Worm (Caenorhabditis elegans) whole organism, young adult: ENCODE results near the gene F10E9.3.

ENCODE experiments used
- B0019.2 ChIP-seq: fragments of 200-800 bp; sonication (Bioruptor generic); conservative IDR thresholded peaks from 2 replicates; pipeline ENCODE4 v1.3.6; 2022; ENCODE audit warnings: missing genetic modification reagents, missing genetic modification characterization, missing compliant biosample characterization
- B0336.3 ChIP-seq: fragments of 200-800 bp; sonication (Bioruptor generic); IDR thresholded peaks from 2 replicates; pipeline ENCODE4 v1.3.6; 2022; ENCODE audit warnings: missing genetic modification characterization, missing compliant biosample characterization
- D2030.7 ChIP-seq: fragments of 200-800 bp; sonication (Bioruptor generic); IDR thresholded peaks from 2 replicates; pipeline ENCODE4 v1.3.6; 2022; ENCODE audit warnings: missing genetic modification reagents, missing genetic modification characterization, missing compliant biosample characterization
- F22D6.2 ChIP-seq: sonication (generic microtip); optimal IDR thresholded peaks from 2 replicates; lab custom pipeline; 2016; ENCODE audit warnings: mild to moderate bottlenecking, missing genetic modification characterization, missing compliant biosample characterization
- F33H1.4 ChIP-seq: fragments of 200-800 bp; sonication (Bioruptor generic); IDR thresholded peaks from 2 replicates; pipeline ENCODE4 v1.3.6; 2022; ENCODE audit warnings: missing genetic modification reagents, missing genetic modification characterization, missing compliant biosample characterization
- F57C9.4 ChIP-seq: sonication (generic microtip); optimal IDR thresholded peaks from 2 replicates; lab custom pipeline; 2017; ENCODE audit warnings: mild to moderate bottlenecking, missing genetic modification characterization, missing compliant biosample characterization
- T26A5.8 ChIP-seq: sonication (generic microtip); optimal IDR thresholded peaks from 2 replicates; lab custom pipeline; 2016; ENCODE audit warnings: missing genetic modification characterization, missing compliant biosample characterization
- Y53F4B.3 ChIP-seq: fragments of 200-800 bp; sonication (Bioruptor generic); IDR thresholded peaks from 2 replicates; pipeline ENCODE4 v1.3.6; 2022; ENCODE audit warnings: missing genetic modification reagents, missing genetic modification characterization, missing compliant biosample characterization
- atf-7 ChIP-seq: sonication (generic microtip); optimal IDR thresholded peaks from 2 replicates; lab custom pipeline; 2017; ENCODE audit warnings: mild to moderate bottlenecking, missing genetic modification characterization, missing compliant biosample characterization
- attf-5 ChIP-seq: fragments of 200-800 bp; sonication (Bioruptor generic); optimal IDR thresholded peaks from 2 replicates; lab custom pipeline; 2018; ENCODE audit warnings: mild to moderate bottlenecking, missing genetic modification characterization, missing compliant biosample characterization
- bed-2 ChIP-seq: fragments of 200-800 bp; sonication (Bioruptor generic); IDR thresholded peaks from 2 replicates; pipeline ENCODE4 v1.3.6; 2022; ENCODE audit warnings: missing genetic modification reagents, missing genetic modification characterization, missing compliant biosample characterization
- ceh-27 ChIP-seq: fragments of 200-800 bp; sonication (Bioruptor generic); optimal IDR thresholded peaks from 2 replicates; lab custom pipeline; 2018; ENCODE audit warnings: mild to moderate bottlenecking, missing genetic modification characterization, moderate library complexity, missing compliant biosample characterization
- ceh-40 ChIP-seq: fragments of 200-800 bp; sonication (Bioruptor generic); IDR thresholded peaks from 2 replicates; pipeline ENCODE4 v1.3.6; 2022; ENCODE audit warnings: missing genetic modification characterization, missing compliant biosample characterization
- ceh-91 ChIP-seq: fragments of 200-800 bp; sonication (Bioruptor generic); IDR thresholded peaks from 2 replicates; pipeline ENCODE4 v1.3.6; 2022; ENCODE audit warnings: missing genetic modification reagents, missing genetic modification characterization, missing compliant biosample characterization
- dox-1 ChIP-seq: fragments of 200-800 bp; sonication (Bioruptor generic); IDR thresholded peaks from 2 replicates; pipeline ENCODE4 v1.3.6; 2022; ENCODE audit warnings: missing genetic modification reagents, missing genetic modification characterization, missing compliant biosample characterization
- dpl-1 ChIP-seq: fragments of 150-350 bp; optimal IDR thresholded peaks from 2 replicates; lab custom pipeline; 2014; ENCODE audit warnings: missing biosample characterization, missing genetic modification reagents, missing genetic modification characterization
- efl-1 ChIP-seq: fragments of 150-350 bp; optimal IDR thresholded peaks from 2 replicates; lab custom pipeline; 2014; ENCODE audit warnings: missing biosample characterization, missing genetic modification reagents, missing genetic modification characterization
- egl-18 ChIP-seq: fragments of 200-800 bp; sonication (Bioruptor generic); IDR thresholded peaks from 2 replicates; pipeline ENCODE4 v1.3.6; 2022; ENCODE audit warnings: missing genetic modification reagents, missing genetic modification characterization, missing compliant biosample characterization
- ets-4 ChIP-seq: fragments of 200-800 bp; sonication (Bioruptor generic); optimal IDR thresholded peaks from 2 replicates; lab custom pipeline; 2018; ENCODE audit warnings: mild to moderate bottlenecking, missing genetic modification characterization, missing compliant biosample characterization
- hmg-1.2 ChIP-seq: fragments of 200-800 bp; sonication (Bioruptor generic); IDR thresholded peaks from 2 replicates; pipeline ENCODE4 v1.3.6; 2022; ENCODE audit warnings: missing genetic modification reagents, missing genetic modification characterization, missing compliant biosample characterization
- hrde-1 ChIP-seq: sonication (generic microtip); optimal IDR thresholded peaks from 2 replicates; lab custom pipeline; 2016; ENCODE audit warnings: missing genetic modification characterization, mild to moderate bottlenecking, missing compliant biosample characterization, moderate library complexity, missing genotype, missing genetic modification reagents, borderline replicate concordance
- hsf-1 ChIP-seq: fragments of 200-800 bp; sonication (Bioruptor generic); IDR thresholded peaks from 2 replicates; pipeline ENCODE4 v1.3.6; 2022; ENCODE audit warnings: missing genetic modification reagents, missing genetic modification characterization, missing compliant biosample characterization
- lin-26 ChIP-seq: fragments of 200-800 bp; sonication (Bioruptor generic); IDR thresholded peaks from 2 replicates; pipeline ENCODE4 v1.3.6; 2022; ENCODE audit warnings: missing genetic modification reagents, missing genetic modification characterization, missing compliant biosample characterization
- lin-35 ChIP-seq, 3 experiments: fragments of 150-350 bp in 2 of 3; sonication (generic microtip) in 1 of 3; optimal IDR thresholded peaks; 2 replicates each; lab custom pipeline; 2014 to 2018; ENCODE audit warnings: missing biosample characterization in 3 of 3, missing genetic modification characterization in 3 of 3, missing genetic modification reagents in 3 of 3
- lin-40 ChIP-seq: sonication (generic microtip); optimal IDR thresholded peaks from 2 replicates; lab custom pipeline; 2016; ENCODE audit warnings: missing genetic modification characterization, mild to moderate bottlenecking, missing compliant biosample characterization, missing genotype, missing genetic modification reagents
- lin-54 ChIP-seq: fragments of 200-800 bp; sonication (Bioruptor generic); optimal IDR thresholded peaks from 2 replicates; lab custom pipeline; 2018; ENCODE audit warnings: mild to moderate bottlenecking, missing genetic modification characterization, missing compliant biosample characterization
- lsl-1 ChIP-seq: fragments of 200-800 bp; sonication (Bioruptor generic); optimal IDR thresholded peaks from 2 replicates; lab custom pipeline; 2018; ENCODE audit warnings: mild to moderate bottlenecking, missing genetic modification characterization, moderate library complexity, missing compliant biosample characterization
- madf-6 ChIP-seq: fragments of 200-800 bp; sonication (Bioruptor generic); IDR thresholded peaks from 2 replicates; pipeline ENCODE4 v1.3.6; 2022; ENCODE audit warnings: missing genetic modification reagents, missing genetic modification characterization, missing compliant biosample characterization
- madf-8 ChIP-seq: fragments of 200-800 bp; sonication (Bioruptor generic); conservative IDR thresholded peaks from 2 replicates; pipeline ENCODE4 v1.3.6; 2022; ENCODE audit warnings: missing genetic modification reagents, missing genetic modification characterization, missing compliant biosample characterization
- mes-4 ChIP-seq: sonication (generic microtip); optimal IDR thresholded peaks from 2 replicates; lab custom pipeline; 2016; ENCODE audit warnings: missing genotype, missing genetic modification characterization, missing compliant biosample characterization
- nfya-1 ChIP-seq: sonication (generic microtip); optimal IDR thresholded peaks from 2 replicates; lab custom pipeline; 2017; ENCODE audit warnings: antibody characterized with exemption, missing compliant biosample characterization, missing genetic modification characterization, borderline replicate concordance; ENCODE audit not compliant: insufficient read depth
- nhr-120 ChIP-seq: fragments of 200-800 bp; sonication (Bioruptor generic); IDR thresholded peaks from 2 replicates; pipeline ENCODE4 v1.3.6; 2022; ENCODE audit warnings: missing genetic modification characterization, missing compliant biosample characterization
- snpc-1.3 ChIP-seq: sonication (generic microtip); optimal IDR thresholded peaks from 2 replicates; lab custom pipeline; 2017; ENCODE audit warnings: missing genetic modification characterization, mild to moderate bottlenecking, missing compliant biosample characterization, antibody characterized with exemption, moderate library complexity, missing genotype, missing genetic modification reagents; ENCODE audit not compliant: insufficient read depth
- tbp1 ChIP-seq: fragments of 200-800 bp; sonication (Bioruptor generic); optimal IDR thresholded peaks from 2 replicates; lab custom pipeline; 2018; ENCODE audit warnings: mild to moderate bottlenecking, missing genetic modification characterization, missing compliant biosample characterization
- tbx-9 ChIP-seq: sonication (generic microtip); optimal IDR thresholded peaks from 2 replicates; lab custom pipeline; 2016; ENCODE audit warnings: borderline replicate concordance, missing genetic modification characterization, inconsistent platforms, missing compliant biosample characterization
- xnd-1 ChIP-seq: sonication (generic microtip); optimal IDR thresholded peaks from 2 replicates; lab custom pipeline; 2016; ENCODE audit warnings: missing genotype, missing genetic modification reagents, missing genetic modification characterization, missing compliant biosample characterization
- ztf-22 ChIP-seq: fragments of 200-800 bp; sonication (Bioruptor generic); optimal IDR thresholded peaks from 2 replicates; lab custom pipeline; 2018; ENCODE audit warnings: mild to moderate bottlenecking, missing genetic modification characterization, moderate library complexity, missing compliant biosample characterization
- ztf-28 ChIP-seq: fragments of 200-800 bp; sonication (Bioruptor generic); IDR thresholded peaks from 2 replicates; pipeline ENCODE4 v1.3.6; 2022; ENCODE audit warnings: missing genetic modification reagents, missing genetic modification characterization, missing compliant biosample characterization

F10E9.3 gene

ce11 chrIII:8354644-8355461 is 44.0 kb downstream of the F10E9.3 start, which contains the start of gene unc-116 (continued):
- TF ChIP-seq hmg-1.2 (peak; percentile 34; the same call in 1 of the 2 replicates), dox-1 (GFP tag; lab: Robert Waterston, UW) (0 out of 2 replicates have a peak, but pooled peaks have one; percentile 7), F33H1.4 (GFP tag; lab: Robert Waterston, UW) (peak; percentile 5; the same call in 1 of the 2 replicates), snpc-1.3 (tag; lab: Kevin White, UChicago) (no peak), attf-5 (GFP tag; lab: Kevin White, UChicago) (peak; percentile 80), ets-4 (GFP tag; lab: Kevin White, UChicago) (peak; percentile 7), F22D6.2 (tag; lab: Kevin White, UChicago) (no peak)

- TF ChIP-seq ztf-28 (GFP tag; lab: Robert Waterston, UW) (no peak), nhr-120 (GFP tag; lab: Robert Waterston, UW) (no peak), mes-4 (no peak), D2030.7 (GFP tag; lab: Robert Waterston, UW) (peak; percentile 67), ceh-91 (GFP tag; lab: Robert Waterston, UW) (peak; percentile 58; the same call in 1 of the 2 replicates), lin-54 (GFP tag; lab: Kevin White, UChicago) (peak; percentile 9), lsl-1 (GFP tag; lab: Kevin White, UChicago) (peak; percentile 61), B0019.2 (GFP tag; lab: Robert Waterston, UW) (peak; percentile 70), hsf-1 (GFP tag; lab: Robert Waterston, UW) (peak; percentile 96), tbp1 (GFP tag; lab: Kevin White, UChicago) (no peak), lin-35 (GFP tag; optimal IDR thresholded peaks at IDR 0.05; lab: Kevin White, UChicago) (no peak), efl-1 (GFP tag; lab: Kevin White, UChicago) (peak; percentile 85), hmg-1.2 (no peak), lin-40 (tag; lab: Kevin White, UChicago) (no peak), atf-7 (tag; lab: Kevin White, UChicago) (no peak), bed-2 (no peak), F57C9.4 (tag; lab: Kevin White, UChicago) (no peak), ceh-40 (GFP tag; lab: Robert Waterston, UW) (no peak), T26A5.8 (tag; lab: Kevin White, UChicago) (no peak), nfya-1 (tag; lab: Kevin White, UChicago) (no peak), madf-6 (GFP tag; lab: Robert Waterston, UW) (peak; percentile 84), xnd-1 (tag; lab: Kevin White, UChicago) (peak; percentile 15), madf-8 (GFP tag; lab: Robert Waterston, UW) (peak; percentile 64), lin-26 (GFP tag; lab: Robert Waterston, UW) (no peak), dpl-1 (GFP tag; lab: Kevin White, UChicago) (peak; percentile 73), B0336.3 (GFP tag; lab: Robert Waterston, UW) (no peak), hrde-1 (tag; lab: Kevin White, UChicago) (no peak), egl-18 (GFP tag; lab: Robert Waterston, UW) (no peak), Y53F4B.3 (GFP tag; lab: Robert Waterston, UW) (no peak), ceh-27 (no peak), F33H1.4 (GFP tag; lab: Robert Waterston, UW) (peak; percentile 61), ztf-22 (GFP tag; lab: Kevin White, UChicago) (no peak), tbx-9 (no peak), dox-1 (GFP tag; lab: Robert Waterston, UW) (no peak)
Measured at ce11 chrIII:8355462-8355815, 44.6 kb downstream of the F10E9.3 start.
